Fruit fly (Drosophila melanogaster) whole organism, prepupa: Measurements from ENCODE around the gene PGRP-SB2.

ENCODE experiments used
- CG10631 ChIP-seq: fragments of 200-800 bp; sonication (Bioruptor generic); optimal IDR thresholded peaks from 2 replicates; lab custom pipeline; 2016; ENCODE audit warnings: missing biosample characterization, missing genetic modification characterization
- CG10669 ChIP-seq: fragments of 200-800 bp; sonication (Bioruptor generic); optimal IDR thresholded peaks from 3 replicates; lab custom pipeline; 2018; ENCODE audit warnings: missing biosample characterization, mild to moderate bottlenecking, missing genetic modification characterization, moderate library complexity
- CG11762 ChIP-seq: fragments of 200-800 bp; sonication (Bioruptor generic); optimal IDR thresholded peaks from 3 replicates; lab custom pipeline; 2016; ENCODE audit warnings: missing biosample characterization, missing genetic modification characterization; ENCODE audit not compliant: insufficient read depth
- CG15336 ChIP-seq: fragments of 200-800 bp; sonication (Bioruptor generic); IDR thresholded peaks from 2 replicates; pipeline ENCODE4 v1.3.6; 2022; ENCODE audit warnings: missing biosample characterization, missing genetic modification characterization
- CG16779 ChIP-seq: fragments of 200-800 bp; sonication (Bioruptor generic); optimal IDR thresholded peaks from 3 replicates; lab custom pipeline; 2017; ENCODE audit warnings: missing biosample characterization, mild to moderate bottlenecking, missing genetic modification characterization
- CG3032 ChIP-seq: fragments of 200-800 bp; optimal IDR thresholded peaks from 2 replicates; lab custom pipeline; 2019; ENCODE audit warnings: missing biosample characterization, mild to moderate bottlenecking, missing genetic modification characterization, moderate library complexity
- CG31627 ChIP-seq: fragments of 200-800 bp; sonication (Bioruptor generic); optimal IDR thresholded peaks from 3 replicates; lab custom pipeline; 2016; ENCODE audit warnings: missing biosample characterization, missing genetic modification characterization
- CG32006 ChIP-seq: fragments of 200-800 bp; sonication (Bioruptor generic); optimal IDR thresholded peaks from 3 replicates; lab custom pipeline; 2017; ENCODE audit warnings: missing biosample characterization, mild to moderate bottlenecking, missing genetic modification characterization
- CG34406 ChIP-seq: fragments of 200-800 bp; sonication (Bioruptor generic); optimal IDR thresholded peaks from 3 replicates; lab custom pipeline; 2016; ENCODE audit warnings: missing biosample characterization, missing genetic modification characterization
- CG3919 ChIP-seq: fragments of 200-800 bp; sonication (Bioruptor generic); optimal IDR thresholded peaks from 3 replicates; lab custom pipeline; 2016; ENCODE audit warnings: missing biosample characterization, missing genetic modification characterization
- CG6163 ChIP-seq: fragments of 200-800 bp; sonication (Bioruptor generic); IDR thresholded peaks from 3 replicates; pipeline ENCODE4 v1.3.6; 2022; ENCODE audit warnings: missing biosample characterization, missing genetic modification characterization
- CG6276 ChIP-seq: fragments of 200-800 bp; sonication (Bioruptor generic); optimal IDR thresholded peaks from 2 replicates; lab custom pipeline; 2017; ENCODE audit warnings: missing biosample characterization, mild to moderate bottlenecking, missing genetic modification characterization
- CG6792 ChIP-seq: fragments of 200-800 bp; sonication (Bioruptor generic); optimal IDR thresholded peaks from 3 replicates; lab custom pipeline; 2016; ENCODE audit warnings: missing biosample characterization, missing genetic modification characterization
- CG6808 ChIP-seq: fragments of 200-800 bp; sonication (Bioruptor generic); optimal IDR thresholded peaks from 3 replicates; lab custom pipeline; 2017; ENCODE audit warnings: missing biosample characterization, missing genetic modification characterization, mild to moderate bottlenecking, moderate library complexity, missing genetic modification reagents
- CG6854 ChIP-seq: fragments of 200-800 bp; sonication (Bioruptor generic); optimal IDR thresholded peaks from 2 replicates; lab custom pipeline; 2017; ENCODE audit warnings: missing biosample characterization, mild to moderate bottlenecking, missing genetic modification characterization
- CG7368 ChIP-seq: fragments of 200-800 bp; sonication (Bioruptor generic); optimal IDR thresholded peaks from 3 replicates; lab custom pipeline; 2016; ENCODE audit warnings: missing biosample characterization, missing genetic modification characterization
- CG8119 ChIP-seq: fragments of 200-800 bp; sonication (Bioruptor generic); IDR thresholded peaks from 3 replicates; pipeline ENCODE4 v1.3.6; 2022; ENCODE audit warnings: missing biosample characterization, missing genetic modification characterization
- CG8632 ChIP-seq: fragments of 200-800 bp; sonication (Bioruptor generic); optimal IDR thresholded peaks from 3 replicates; lab custom pipeline; 2016; ENCODE audit warnings: missing biosample characterization, missing genetic modification characterization
- CG9139 ChIP-seq: fragments of 200-800 bp; sonication (Bioruptor generic); optimal IDR thresholded peaks from 3 replicates; lab custom pipeline; 2017; ENCODE audit warnings: missing biosample characterization, mild to moderate bottlenecking, missing genetic modification characterization
- Eip75B ChIP-seq: fragments of 200-800 bp; sonication (Bioruptor generic); optimal IDR thresholded peaks from 3 replicates; lab custom pipeline; 2016; ENCODE audit warnings: missing biosample characterization, missing genetic modification characterization
- Eip78C ChIP-seq: fragments of 200-800 bp; sonication (Bioruptor generic); peaks from one replicate; lab custom pipeline; 2016; ENCODE audit warnings: missing biosample characterization, missing genetic modification characterization
- Ets21C ChIP-seq: fragments of 200-800 bp; sonication (Bioruptor generic); optimal IDR thresholded peaks from 3 replicates; lab custom pipeline; 2016; ENCODE audit warnings: missing biosample characterization, missing genetic modification characterization
- Ets96B ChIP-seq: fragments of 200-800 bp; optimal IDR thresholded peaks from 2 replicates; lab custom pipeline; 2019; ENCODE audit warnings: missing biosample characterization, mild to moderate bottlenecking, missing genetic modification characterization, moderate library complexity
- Hr38 ChIP-seq: sonication (Bioruptor generic); optimal IDR thresholded peaks from 2 replicates; lab custom pipeline; 2016; ENCODE audit warnings: missing biosample characterization, missing genetic modification characterization
- Hr39 ChIP-seq: fragments of 200-800 bp; sonication (Bioruptor generic); optimal IDR thresholded peaks from 2 replicates; lab custom pipeline; 2016; ENCODE audit warnings: missing biosample characterization, missing genetic modification characterization
- Hr4 ChIP-seq: fragments of 200-800 bp; sonication (Bioruptor generic); optimal IDR thresholded peaks from 3 replicates; lab custom pipeline; 2016; ENCODE audit warnings: missing biosample characterization, missing genetic modification characterization
- Lpt ChIP-seq: fragments of 200-800 bp; sonication (Bioruptor generic); optimal IDR thresholded peaks from 3 replicates; lab custom pipeline; 2016; ENCODE audit warnings: missing biosample characterization, missing genetic modification characterization
- Met ChIP-seq: fragments of 200-800 bp; sonication (Bioruptor generic); optimal IDR thresholded peaks from 3 replicates; lab custom pipeline; 2016; ENCODE audit warnings: missing biosample characterization, missing genetic modification characterization
- OdsH ChIP-seq: fragments of 200-800 bp; sonication (Bioruptor generic); optimal IDR thresholded peaks from 3 replicates; lab custom pipeline; 2016; ENCODE audit warnings: missing biosample characterization, missing genetic modification characterization
- Smox ChIP-seq: fragments of 200-800 bp; sonication (Bioruptor generic); optimal IDR thresholded peaks from 3 replicates; lab custom pipeline; 2016; ENCODE audit warnings: missing biosample characterization, missing genetic modification characterization
- Sox102F ChIP-seq: fragments of 200-800 bp; sonication (Bioruptor generic); optimal IDR thresholded peaks from 2 replicates; lab custom pipeline; 2016; ENCODE audit warnings: missing biosample characterization, mild to moderate bottlenecking, missing genetic modification characterization
- Sox14 ChIP-seq: fragments of 200-800 bp; sonication (Bioruptor generic); optimal IDR thresholded peaks from 3 replicates; lab custom pipeline; 2016; ENCODE audit warnings: missing biosample characterization, missing genetic modification characterization
- Sox15 ChIP-seq: fragments of 200-800 bp; sonication (Bioruptor generic); optimal IDR thresholded peaks from 3 replicates; lab custom pipeline; 2016; ENCODE audit warnings: missing biosample characterization, missing genetic modification characterization
- acj6 ChIP-seq: fragments of 200-800 bp; sonication (Bioruptor generic); optimal IDR thresholded peaks from 3 replicates; lab custom pipeline; 2016; ENCODE audit warnings: missing biosample characterization, missing genetic modification characterization
- cyc ChIP-seq: fragments of 200-800 bp; sonication (Bioruptor generic); optimal IDR thresholded peaks from 3 replicates; lab custom pipeline; 2016; ENCODE audit warnings: missing biosample characterization, missing genetic modification characterization
- dac ChIP-seq: fragments of 200-800 bp; sonication (Bioruptor generic); optimal IDR thresholded peaks from 2 replicates; lab custom pipeline; 2017; ENCODE audit warnings: missing biosample characterization, mild to moderate bottlenecking, missing genetic modification characterization
- fd59A ChIP-seq: fragments of 200-800 bp; sonication (Bioruptor generic); optimal IDR thresholded peaks from 2 replicates; lab custom pipeline; 2017; ENCODE audit warnings: missing biosample characterization, mild to moderate bottlenecking, missing genetic modification characterization, missing genetic modification reagents
- fd85E ChIP-seq: fragments of 200-800 bp; sonication (Bioruptor generic); optimal IDR thresholded peaks from 3 replicates; lab custom pipeline; 2016; ENCODE audit warnings: missing biosample characterization, missing genetic modification characterization
- fkh ChIP-seq: fragments of 200-800 bp; sonication (Bioruptor generic); optimal IDR thresholded peaks from 3 replicates; lab custom pipeline; 2017; ENCODE audit warnings: missing biosample characterization, mild to moderate bottlenecking, missing genetic modification characterization, moderate library complexity
- net ChIP-seq: fragments of 200-800 bp; sonication (Bioruptor generic); optimal IDR thresholded peaks from 3 replicates; lab custom pipeline; 2016; ENCODE audit warnings: missing biosample characterization, missing genetic modification characterization
- pdm3 ChIP-seq: fragments of 200-800 bp; sonication (Bioruptor generic); optimal IDR thresholded peaks from 3 replicates; lab custom pipeline; 2016; ENCODE audit warnings: missing biosample characterization, missing genetic modification characterization
- svp ChIP-seq: fragments of 200-800 bp; sonication (Bioruptor generic); peaks from one replicate; lab custom pipeline; 2016; ENCODE audit warnings: missing biosample characterization, missing genetic modification characterization
- vri ChIP-seq: fragments of 200-800 bp; sonication (Bioruptor generic); optimal IDR thresholded peaks from 3 replicates; lab custom pipeline; 2016; ENCODE audit warnings: missing biosample characterization, mild to moderate bottlenecking, missing genetic modification characterization

PGRP-SB2 gene

dm6 chr3L:16759483-16759882, 33.1 kb downstream of the PGRP-SB2 start (continued):
- TF ChIP-seq Lpt (GFP tag; lab: Kevin White, UChicago), result no peak
- no peak for TF ChIP-seq Sox102F
- peak; percentile 67 for TF ChIP-seq CG32006 (GFP tag; lab: Kevin White, UChicago)
- TF ChIP-seq Eip75B (GFP tag; lab: Kevin White, UChicago), result peak; percentile 13
- no peak for TF ChIP-seq vri
- TF ChIP-seq cyc (GFP tag; lab: Kevin White, UChicago), result no peak
- peak; percentile 56 for TF ChIP-seq CG3032 (tag; lab: Kevin White, UChicago)
- TF ChIP-seq Hr4 (GFP tag; lab: Kevin White, UChicago), result peak; percentile 49
- no peak for TF ChIP-seq Sox14 (GFP tag; lab: Kevin White, UChicago)
- peak; percentile 30 for TF ChIP-seq fd59A (GFP tag; lab: Kevin White, UChicago)
- TF ChIP-seq CG6163, result 0 out of 3 replicates have a peak, but pooled peaks have one; percentile 11
- no peak for TF ChIP-seq Sox15 (GFP tag; lab: Kevin White, UChicago)
- no peak for TF ChIP-seq Hr39 (GFP tag; lab: Kevin White, UChicago)

- no peak for TF ChIP-seq Eip75B (GFP tag; lab: Kevin White, UChicago)
- TF ChIP-seq acj6 (GFP tag; lab: Kevin White, UChicago), result peak; percentile 27
- TF ChIP-seq CG31627 (GFP tag; lab: Kevin White, UChicago), result no peak
- 0 out of 3 replicates have a peak, but pooled peaks have one; percentile 19 for TF ChIP-seq CG8119
- no peak for TF ChIP-seq Hr38
- TF ChIP-seq svp (GFP tag; lab: Kevin White, UChicago), result peak; percentile 37
- 0 out of 2 replicates have a peak, but pooled peaks have one; percentile 22 for TF ChIP-seq CG15336
- no peak for TF ChIP-seq Met (GFP tag; lab: Kevin White, UChicago)
- no peak for TF ChIP-seq fkh (GFP tag; lab: Kevin White, UChicago)
- no peak for TF ChIP-seq Eip78C (GFP tag; lab: Kevin White, UChicago)
- TF ChIP-seq CG10631 (GFP tag; lab: Kevin White, UChicago), result peak; percentile 8
- no peak for TF ChIP-seq CG6854
- peak; percentile 29 for TF ChIP-seq CG32006 (GFP tag; lab: Kevin White, UChicago)
- no peak for TF ChIP-seq Ets21C
- TF ChIP-seq CG6163, result 0 out of 3 replicates have a peak, but pooled peaks have one; percentile 22
- TF ChIP-seq dac (GFP tag; lab: Kevin White, UChicago), result no peak
- TF ChIP-seq Hr39 (GFP tag; lab: Kevin White, UChicago), result peak; percentile 12
- peak; percentile 3 for TF ChIP-seq Hr4 (GFP tag; lab: Kevin White, UChicago)
- TF ChIP-seq OdsH, result peak; percentile 11
Observed at dm6 chr3L:16760274-16760673, 33.9 kb downstream of the PGRP-SB2 start.

- TF ChIP-seq cyc (GFP tag; lab: Kevin White, UChicago) (no peak), fd85E (no peak), Smox (GFP tag; lab: Kevin White, UChicago) (peak; percentile 46), CG34406 (GFP tag; lab: Kevin White, UChicago) (peak; percentile 58), CG6792 (GFP tag; lab: Kevin White, UChicago) (peak; percentile 52), CG6163 (peak; percentile 70; the same call in 2 of the 3 replicates), Hr38 (no peak), CG11762 (GFP tag; lab: Kevin White, UChicago) (peak; percentile 23), pdm3 (peak; percentile 69), CG31627 (GFP tag; lab: Kevin White, UChicago) (no peak), Hr39 (GFP tag; lab: Kevin White, UChicago) (no peak), fkh (GFP tag; lab: Kevin White, UChicago) (no peak), CG10669 (GFP tag; lab: Kevin White, UChicago) (peak; percentile 56), svp (GFP tag; lab: Kevin White, UChicago) (peak; percentile 71), Lpt (GFP tag; lab: Kevin White, UChicago) (no peak), CG9139 (GFP tag; lab: Kevin White, UChicago) (no peak), Ets96B (tag; lab: Kevin White, UChicago) (peak; percentile 79), CG16779 (tag; lab: Kevin White, UChicago) (peak; percentile 14), CG32006 (GFP tag; lab: Kevin White, UChicago) (peak; percentile 72), CG3919 (GFP tag; lab: Kevin White, UChicago) (peak; percentile 43), CG6276 (peak; percentile 29), CG8632 (GFP tag; lab: Kevin White, UChicago) (peak; percentile 64), Sox102F (peak; percentile 33), Eip75B (GFP tag; lab: Kevin White, UChicago) (peak; percentile 48), CG7368 (GFP tag; lab: Kevin White, UChicago) (peak; percentile 33), Hr4 (GFP tag; lab: Kevin White, UChicago) (peak; percentile 58), CG6854 (no peak), net (GFP tag; lab: Kevin White, UChicago) (peak; percentile 58), Ets21C (no peak), CG6808 (peak; percentile 65), CG3032 (tag; lab: Kevin White, UChicago) (peak; percentile 62), CG15336 (peak; percentile 76), vri (no peak)
Observed at dm6 chr3L:16762203-16762997, 36.1 kb downstream of the PGRP-SB2 start.
